Worm (Caenorhabditis elegans) whole organism, young adult: Measurements from ENCODE around the gene prdx-3.
A peak's percentile ranks its signal among the peaks of the same experiment; 100 is the strongest.

ENCODE experiments used
- B0019.2 ChIP-seq: fragments of 200-800 bp; sonication (Bioruptor generic); conservative IDR thresholded peaks from 2 replicates; pipeline ENCODE4 v1.3.6; 2022; ENCODE audit warnings: missing genetic modification reagents, missing genetic modification characterization, missing compliant biosample characterization
- F33H1.4 ChIP-seq: fragments of 200-800 bp; sonication (Bioruptor generic); IDR thresholded peaks from 2 replicates; pipeline ENCODE4 v1.3.6; 2022; ENCODE audit warnings: missing genetic modification reagents, missing genetic modification characterization, missing compliant biosample characterization
- F57A8.1 ChIP-seq: fragments of 200-800 bp; sonication (Bioruptor generic); optimal IDR thresholded peaks from 2 replicates; lab custom pipeline; 2018; ENCODE audit warnings: mild to moderate bottlenecking, missing genetic modification characterization, moderate library complexity, missing compliant biosample characterization
- K11D2.4 ChIP-seq: fragments of 200-800 bp; sonication (Bioruptor generic); IDR thresholded peaks from 2 replicates; pipeline ENCODE4 v1.3.6; 2022; ENCODE audit warnings: missing genetic modification reagents, missing genetic modification characterization, missing compliant biosample characterization
- T07F8.4 ChIP-seq: sonication (generic microtip); optimal IDR thresholded peaks from 2 replicates; lab custom pipeline; 2016; ENCODE audit warnings: mild to moderate bottlenecking, missing genetic modification characterization, moderate library complexity, missing compliant biosample characterization
- T26A5.8 ChIP-seq: sonication (generic microtip); optimal IDR thresholded peaks from 2 replicates; lab custom pipeline; 2016; ENCODE audit warnings: missing genetic modification characterization, missing compliant biosample characterization
- Y67H2A.10 ChIP-seq: fragments of 200-800 bp; sonication (Bioruptor generic); conservative IDR thresholded peaks from 2 replicates; pipeline ENCODE4 v1.3.6; 2022; ENCODE audit warnings: missing genetic modification reagents, missing genetic modification characterization, missing compliant biosample characterization
- ZK185.1 ChIP-seq: sonication (generic microtip); optimal IDR thresholded peaks from 2 replicates; lab custom pipeline; 2016; ENCODE audit warnings: mild to moderate bottlenecking, missing genetic modification characterization, missing compliant biosample characterization; ENCODE audit not compliant: poor library complexity, severe bottlenecking
- akir-1 ChIP-seq: fragments of 200-800 bp; sonication (Bioruptor generic); optimal IDR thresholded peaks from 2 replicates; lab custom pipeline; 2018; ENCODE audit warnings: mild to moderate bottlenecking, missing genetic modification characterization, moderate library complexity, missing compliant biosample characterization
- ama-1 ChIP-seq, 3 experiments: fragments of 150-350 bp in 1 of 3; sonication (generic microtip) in 2 of 3; optimal IDR thresholded peaks; 2 replicates each; lab custom pipeline; 2014 to 2018; ENCODE audit warnings: missing biosample characterization in 2 of 3, missing genetic modification characterization in 2 of 3, missing genetic modification reagents in 2 of 3
- attf-5 ChIP-seq: fragments of 200-800 bp; sonication (Bioruptor generic); optimal IDR thresholded peaks from 2 replicates; lab custom pipeline; 2018; ENCODE audit warnings: mild to moderate bottlenecking, missing genetic modification characterization, missing compliant biosample characterization
- bed-1 ChIP-seq: fragments of 200-800 bp; sonication (Bioruptor generic); IDR thresholded peaks from 2 replicates; pipeline ENCODE4 v1.3.6; 2022; ENCODE audit warnings: missing genetic modification reagents, missing genetic modification characterization, missing compliant biosample characterization
- cebp-1 ChIP-seq, 2 experiments: fragments of 200-800 bp in 1 of 2; sonication (Bioruptor generic) in 1 of 2; sonication (generic microtip) in 1 of 2; IDR thresholded peaks in 1 of 2; optimal IDR thresholded peaks in 1 of 2; 2 replicates each; pipeline versions ENCODE4 v1.3.6 to Lab custom; 2017 to 2022; ENCODE audit warnings: missing compliant biosample characterization in 2 of 2, missing genetic modification characterization in 2 of 2, mild to moderate bottlenecking in 1 of 2, missing genetic modification reagents in 1 of 2, moderate library complexity in 1 of 2
- ceh-100 ChIP-seq: fragments of 200-800 bp; sonication (Bioruptor generic); IDR thresholded peaks from 2 replicates; pipeline ENCODE4 v1.3.6; 2022; ENCODE audit warnings: missing genetic modification reagents, missing genetic modification characterization, missing compliant biosample characterization
- dpff-1 ChIP-seq: sonication (generic microtip); optimal IDR thresholded peaks from 2 replicates; lab custom pipeline; 2017; ENCODE audit warnings: mild to moderate bottlenecking, missing genetic modification characterization, missing compliant biosample characterization
- efl-1 ChIP-seq: fragments of 150-350 bp; optimal IDR thresholded peaks from 2 replicates; lab custom pipeline; 2014; ENCODE audit warnings: missing biosample characterization, missing genetic modification reagents, missing genetic modification characterization
- egl-18 ChIP-seq: fragments of 200-800 bp; sonication (Bioruptor generic); IDR thresholded peaks from 2 replicates; pipeline ENCODE4 v1.3.6; 2022; ENCODE audit warnings: missing genetic modification reagents, missing genetic modification characterization, missing compliant biosample characterization
- egl-44 ChIP-seq: fragments of 200-800 bp; sonication (Bioruptor generic); IDR thresholded peaks from 2 replicates; pipeline ENCODE4 v1.3.6; 2022; ENCODE audit warnings: missing genetic modification reagents, missing genetic modification characterization, missing compliant biosample characterization
- egrh-3 ChIP-seq: fragments of 200-800 bp; sonication (Bioruptor generic); IDR thresholded peaks from 2 replicates; pipeline ENCODE4 v1.3.6; 2022; ENCODE audit warnings: missing genetic modification reagents, missing genetic modification characterization, missing compliant biosample characterization
- fkh-3 ChIP-seq: sonication (generic microtip); optimal IDR thresholded peaks from 2 replicates; lab custom pipeline; 2016; ENCODE audit warnings: mild to moderate bottlenecking, missing genetic modification characterization, missing compliant biosample characterization
- hlh-12 ChIP-seq: sonication (generic microtip); optimal IDR thresholded peaks from 2 replicates; lab custom pipeline; 2016; ENCODE audit warnings: missing genetic modification characterization, missing compliant biosample characterization
- hlh-26 ChIP-seq: fragments of 200-800 bp; sonication (Bioruptor generic); conservative IDR thresholded peaks from 2 replicates; pipeline ENCODE4 v1.3.6; 2022; ENCODE audit warnings: missing genetic modification reagents, missing genetic modification characterization, missing compliant biosample characterization
- hmg-1.2 ChIP-seq: fragments of 200-800 bp; sonication (Bioruptor generic); IDR thresholded peaks from 2 replicates; pipeline ENCODE4 v1.3.6; 2022; ENCODE audit warnings: missing genetic modification reagents, missing genetic modification characterization, missing compliant biosample characterization
- lin-26 ChIP-seq: fragments of 200-800 bp; sonication (Bioruptor generic); IDR thresholded peaks from 2 replicates; pipeline ENCODE4 v1.3.6; 2022; ENCODE audit warnings: missing genetic modification reagents, missing genetic modification characterization, missing compliant biosample characterization
- lin-54 ChIP-seq: fragments of 200-800 bp; sonication (Bioruptor generic); optimal IDR thresholded peaks from 2 replicates; lab custom pipeline; 2018; ENCODE audit warnings: mild to moderate bottlenecking, missing genetic modification characterization, missing compliant biosample characterization
- lir-1 ChIP-seq: fragments of 200-800 bp; sonication (Bioruptor generic); conservative IDR thresholded peaks from 2 replicates; pipeline ENCODE4 v1.3.6; 2022; ENCODE audit warnings: missing genetic modification reagents, missing genetic modification characterization, missing compliant biosample characterization
- lsy-27 ChIP-seq: sonication (generic microtip); optimal IDR thresholded peaks from 2 replicates; lab custom pipeline; 2017; ENCODE audit warnings: missing genetic modification characterization, mild to moderate bottlenecking, missing compliant biosample characterization, antibody characterized with exemption, missing genotype, borderline replicate concordance; ENCODE audit not compliant: insufficient read depth
- madf-3 ChIP-seq: fragments of 200-800 bp; sonication (Bioruptor generic); IDR thresholded peaks from 2 replicates; pipeline ENCODE4 v1.3.6; 2022; ENCODE audit warnings: missing genetic modification reagents, missing genetic modification characterization, missing compliant biosample characterization
- madf-8 ChIP-seq: fragments of 200-800 bp; sonication (Bioruptor generic); conservative IDR thresholded peaks from 2 replicates; pipeline ENCODE4 v1.3.6; 2022; ENCODE audit warnings: missing genetic modification reagents, missing genetic modification characterization, missing compliant biosample characterization
- mcd-1 ChIP-seq: fragments of 200-800 bp; sonication (Bioruptor generic); IDR thresholded peaks from 2 replicates; pipeline ENCODE4 v1.3.6; 2022; ENCODE audit warnings: missing genetic modification reagents, missing genetic modification characterization, missing compliant biosample characterization
- nhr-27 ChIP-seq: fragments of 200-800 bp; sonication (Bioruptor generic); optimal IDR thresholded peaks from 2 replicates; lab custom pipeline; 2018; ENCODE audit warnings: mild to moderate bottlenecking, missing genetic modification characterization, moderate library complexity, missing compliant biosample characterization
- nhr-80 ChIP-seq: sonication (generic microtip); optimal IDR thresholded peaks from 2 replicates; lab custom pipeline; 2016; ENCODE audit warnings: missing genetic modification characterization, missing compliant biosample characterization
- nhr-90 ChIP-seq: sonication (generic microtip); optimal IDR thresholded peaks from 2 replicates; lab custom pipeline; 2016; ENCODE audit warnings: missing genotype, mild to moderate bottlenecking, missing genetic modification characterization, missing compliant biosample characterization
- pha-4 ChIP-seq: fragments of 150-350 bp; sonication (generic microtip); optimal IDR thresholded peaks from 2 replicates; lab custom pipeline; 2014; ENCODE audit warnings: missing biosample characterization, missing genetic modification reagents, missing genetic modification characterization
- rcor-1 ChIP-seq: fragments of 200-800 bp; sonication (Bioruptor generic); IDR thresholded peaks from 2 replicates; pipeline ENCODE4 v1.3.6; 2022; ENCODE audit warnings: missing genetic modification reagents, missing genetic modification characterization, missing compliant biosample characterization
- repo-1 ChIP-seq: sonication (generic microtip); optimal IDR thresholded peaks from 2 replicates; lab custom pipeline; 2017; ENCODE audit warnings: mild to moderate bottlenecking, missing genetic modification characterization, missing compliant biosample characterization
- sdz-38 ChIP-seq: sonication (generic microtip); optimal IDR thresholded peaks from 2 replicates; lab custom pipeline; 2016; ENCODE audit warnings: missing genotype, missing genetic modification characterization, missing compliant biosample characterization
- snpc-3.4 ChIP-seq: sonication (generic microtip); optimal IDR thresholded peaks from 2 replicates; lab custom pipeline; 2017; ENCODE audit warnings: missing genetic modification characterization, mild to moderate bottlenecking, missing compliant biosample characterization, antibody characterized with exemption, moderate library complexity, missing genotype, missing genetic modification reagents
- tbx-9 ChIP-seq: sonication (generic microtip); optimal IDR thresholded peaks from 2 replicates; lab custom pipeline; 2016; ENCODE audit warnings: borderline replicate concordance, missing genetic modification characterization, inconsistent platforms, missing compliant biosample characterization
- unc-130 ChIP-seq: sonication (generic microtip); optimal IDR thresholded peaks from 2 replicates; lab custom pipeline; 2016; ENCODE audit warnings: missing genetic modification reagents, missing genetic modification characterization, missing compliant biosample characterization
- ztf-18 ChIP-seq: sonication (generic microtip); optimal IDR thresholded peaks from 2 replicates; lab custom pipeline; 2016; ENCODE audit warnings: missing genotype, mild to moderate bottlenecking, missing genetic modification characterization, missing compliant biosample characterization
- ztf-26 ChIP-seq: sonication (generic microtip); optimal IDR thresholded peaks from 2 replicates; lab custom pipeline; 2017; ENCODE audit warnings: missing genetic modification characterization, missing compliant biosample characterization
- ztf-28 ChIP-seq: fragments of 200-800 bp; sonication (Bioruptor generic); IDR thresholded peaks from 2 replicates; pipeline ENCODE4 v1.3.6; 2022; ENCODE audit warnings: missing genetic modification reagents, missing genetic modification characterization, missing compliant biosample characterization

Gene prdx-3

DNA sequence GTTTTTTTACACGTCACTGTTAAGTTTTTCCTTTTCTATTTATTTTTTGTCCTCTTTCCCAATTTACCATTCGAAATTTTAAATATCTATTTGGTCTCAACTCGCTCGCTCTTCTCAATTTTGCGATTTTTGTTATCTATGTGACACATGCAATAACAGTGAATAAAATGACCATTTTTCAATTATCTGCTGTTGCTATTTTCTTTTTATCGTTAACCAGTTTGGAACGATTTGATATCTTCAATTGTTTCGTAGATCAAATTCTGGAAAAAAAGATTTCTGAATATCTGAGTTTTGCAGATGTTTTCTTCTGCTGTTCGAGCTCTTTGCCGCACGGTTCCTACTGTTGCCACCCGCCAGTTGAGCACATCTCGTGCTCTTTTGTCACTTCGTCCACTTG, at the start of gene prdx-3:
TSS of gene prdx-3 (plus strand) at position 301 of the 400 bp plus-strand sequence.
- no peak for TF ChIP-seq lin-54
- no peak for TF ChIP-seq egrh-3
- no peak for TF ChIP-seq K11D2.4 (GFP tag; lab: Robert Waterston, UW)
- TF ChIP-seq akir-1 (GFP tag; lab: Kevin White, UChicago) = no peak
- no peak for TF ChIP-seq F57A8.1 (GFP tag; lab: Kevin White, UChicago)
- no peak for TF ChIP-seq hmg-1.2 (GFP tag; lab: Robert Waterston, UW)
- TF ChIP-seq mcd-1 (GFP tag; lab: Robert Waterston, UW) = no peak

DNA sequence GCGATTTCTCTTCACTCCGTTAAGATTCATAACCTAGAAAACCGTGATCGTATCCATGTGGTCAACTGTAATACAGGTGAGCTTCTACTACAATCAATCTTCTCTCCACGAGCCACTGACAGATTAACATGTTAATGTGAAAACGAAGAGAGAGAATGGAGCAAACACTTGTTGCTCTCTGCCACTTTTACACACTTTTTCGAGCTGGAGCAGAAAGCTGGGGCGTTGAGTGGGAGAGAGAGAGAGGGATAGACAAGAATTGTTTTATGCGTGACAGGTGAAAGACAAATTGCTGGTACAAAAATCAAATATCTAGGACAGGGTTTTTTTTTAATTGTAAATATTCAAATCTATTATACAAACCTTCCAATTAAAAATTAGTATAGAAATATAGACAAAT, 48.9 kb upstream of the prdx-3 start:
- TF ChIP-seq Y67H2A.10 (GFP tag; lab: Robert Waterston, UW) (no peak), repo-1 (tag; lab: Kevin White, UChicago) (no peak), F33H1.4 (no peak), ceh-100 (GFP tag; lab: Robert Waterston, UW) (no peak), T07F8.4 (no peak), nhr-80 (tag; lab: Kevin White, UChicago) (no peak), hlh-26 (no peak), lsy-27 (no peak), sdz-38 (tag; lab: Kevin White, UChicago) (no peak), egl-18 (GFP tag; lab: Robert Waterston, UW) (no peak), bed-1 (no peak), pha-4 (no peak), B0019.2 (GFP tag; lab: Robert Waterston, UW) (no peak), cebp-1 (GFP tag; IDR thresholded peaks at IDR 0.05; lab: Robert Waterston, UW) (no peak), cebp-1 (tag; optimal IDR thresholded peaks at IDR 0.05; lab: Kevin White, UChicago) (no peak), tbx-9 (tag; lab: Kevin White, UChicago) (no peak), dpff-1 (tag; lab: Kevin White, UChicago) (no peak), lir-1 (GFP tag; lab: Robert Waterston, UW) (no peak), ZK185.1 (tag; lab: Kevin White, UChicago) (no peak)
- TF ChIP-seq, all 124 proteins: peak for 0

ce11 chrIII:4359208-4359607, 48.0 kb upstream of the prdx-3 start:
- no peak for TF ChIP-seq bed-1
- no peak for TF ChIP-seq egl-44 (GFP tag; lab: Robert Waterston, UW)

DNA sequence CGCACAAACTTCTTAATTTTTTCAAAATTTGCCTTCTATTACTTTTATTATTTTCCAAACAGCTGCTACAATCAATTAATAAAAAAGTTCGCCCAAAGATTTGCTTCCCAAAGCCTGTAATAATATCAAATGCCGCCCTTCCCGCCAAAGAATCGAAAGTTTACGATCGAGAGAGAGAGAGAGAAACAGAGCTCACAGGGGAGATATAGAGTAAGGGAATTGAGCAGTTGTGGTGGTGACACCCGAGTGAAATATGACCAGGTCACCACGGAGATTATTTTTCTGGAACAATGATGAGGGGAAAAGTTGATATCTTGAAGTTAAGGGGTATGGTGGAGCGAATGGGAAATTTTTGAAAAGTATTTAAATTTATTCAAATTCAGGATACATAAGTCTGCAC, 47.3 kb upstream of the prdx-3 start:
- TF ChIP-seq lin-26 (no peak), ceh-100 (GFP tag; lab: Robert Waterston, UW) (no peak), bed-1 (no peak), egl-44 (GFP tag; lab: Robert Waterston, UW) (no peak), ztf-26 (tag; lab: Kevin White, UChicago) (no peak), T26A5.8 (no peak), attf-5 (GFP tag; lab: Kevin White, UChicago) (no peak), snpc-3.4 (tag; lab: Kevin White, UChicago) (no peak), repo-1 (tag; lab: Kevin White, UChicago) (no peak), F33H1.4 (no peak), madf-3 (GFP tag; lab: Robert Waterston, UW) (no peak)
- TF ChIP-seq, all 124 proteins: peak for 0

- TF ChIP-seq dpff-1 (tag; lab: Kevin White, UChicago) (no peak), ama-1 (optimal IDR thresholded peaks at IDR 0.05; lab: Kevin White, UChicago) (no peak), ama-1 (GFP tag; optimal IDR thresholded peaks at IDR 0.05; lab: Kevin White, UChicago) (peak; percentile 12 to 49), rcor-1 (GFP tag; lab: Robert Waterston, UW) (0 out of 2 replicates have a peak, but pooled peaks have one; percentile 7), nhr-27 (tag; lab: Kevin White, UChicago) (no peak), hlh-12 (no peak), lsy-27 (no peak), ztf-28 (no peak), madf-8 (0 out of 2 replicates have a peak, but pooled peaks have one; percentile 19), unc-130 (GFP tag; lab: Kevin White, UChicago) (peak; percentile 8), efl-1 (no peak), fkh-3 (tag; lab: Kevin White, UChicago) (no peak), nhr-90 (tag; lab: Kevin White, UChicago) (peak; percentile 54), ztf-18 (tag; lab: Kevin White, UChicago) (peak; percentile 22)
These were observed 44.9 kb upstream of the prdx-3 start for ce11 chrIII:4362332-4362731.
